Worm (Caenorhabditis elegans) whole organism, young adult: ENCODE data around the gene Y41E3.22.

Experiments used
- D2030.7 ChIP-seq: fragments of 200-800 bp; sonication (Bioruptor generic); IDR thresholded peaks from 2 replicates; pipeline ENCODE4 v1.3.6; 2022; ENCODE audit warnings: missing genetic modification reagents, missing genetic modification characterization, missing compliant biosample characterization
- F33H1.4 ChIP-seq: fragments of 200-800 bp; sonication (Bioruptor generic); IDR thresholded peaks from 2 replicates; pipeline ENCODE4 v1.3.6; 2022; ENCODE audit warnings: missing genetic modification reagents, missing genetic modification characterization, missing compliant biosample characterization
- F49E8.2 ChIP-seq: sonication (generic microtip); optimal IDR thresholded peaks from 3 replicates; lab custom pipeline; 2017; ENCODE audit warnings: missing genetic modification characterization, mild to moderate bottlenecking, missing compliant biosample characterization, antibody characterized with exemption, moderate library complexity; ENCODE audit not compliant: insufficient read depth
- K12H6.12 ChIP-seq: fragments of 200-800 bp; sonication (Bioruptor generic); optimal IDR thresholded peaks from 2 replicates; lab custom pipeline; 2018; ENCODE audit warnings: mild to moderate bottlenecking, missing genetic modification characterization, missing compliant biosample characterization
- Y95B8A.8 ChIP-seq: fragments of 200-800 bp; sonication (Bioruptor generic); IDR thresholded peaks from 2 replicates; pipeline ENCODE4 v1.3.6; 2022; ENCODE audit warnings: missing genetic modification reagents, missing genetic modification characterization, missing compliant biosample characterization
- akir-1 ChIP-seq: fragments of 200-800 bp; sonication (Bioruptor generic); optimal IDR thresholded peaks from 2 replicates; lab custom pipeline; 2018; ENCODE audit warnings: mild to moderate bottlenecking, missing genetic modification characterization, moderate library complexity, missing compliant biosample characterization
- ama-1 ChIP-seq, 3 experiments: fragments of 150-350 bp in 1 of 3; sonication (generic microtip) in 2 of 3; optimal IDR thresholded peaks; 2 replicates each; lab custom pipeline; 2014 to 2018; ENCODE audit warnings: missing biosample characterization in 2 of 3, missing genetic modification characterization in 2 of 3, missing genetic modification reagents in 2 of 3
- athp-1 ChIP-seq: sonication (generic microtip); optimal IDR thresholded peaks from 2 replicates; lab custom pipeline; 2017; ENCODE audit warnings: mild to moderate bottlenecking, missing genetic modification characterization, missing compliant biosample characterization
- attf-6 ChIP-seq: fragments of 200-800 bp; sonication (Bioruptor generic); IDR thresholded peaks from 2 replicates; pipeline ENCODE4 v1.3.6; 2022; ENCODE audit warnings: missing genetic modification reagents, missing genetic modification characterization, missing compliant biosample characterization
- cebp-1 ChIP-seq, 2 experiments: fragments of 200-800 bp in 1 of 2; sonication (Bioruptor generic) in 1 of 2; sonication (generic microtip) in 1 of 2; IDR thresholded peaks in 1 of 2; optimal IDR thresholded peaks in 1 of 2; 2 replicates each; pipeline versions ENCODE4 v1.3.6 to Lab custom; 2017 to 2022; ENCODE audit warnings: missing compliant biosample characterization in 2 of 2, missing genetic modification characterization in 2 of 2, mild to moderate bottlenecking in 1 of 2, missing genetic modification reagents in 1 of 2, moderate library complexity in 1 of 2
- ceh-58 ChIP-seq: fragments of 200-800 bp; sonication (Bioruptor generic); IDR thresholded peaks from 2 replicates; pipeline ENCODE4 v1.3.6; 2022; ENCODE audit warnings: missing genetic modification characterization, missing compliant biosample characterization
- ceh-91 ChIP-seq: fragments of 200-800 bp; sonication (Bioruptor generic); IDR thresholded peaks from 2 replicates; pipeline ENCODE4 v1.3.6; 2022; ENCODE audit warnings: missing genetic modification reagents, missing genetic modification characterization, missing compliant biosample characterization
- dox-1 ChIP-seq: fragments of 200-800 bp; sonication (Bioruptor generic); IDR thresholded peaks from 2 replicates; pipeline ENCODE4 v1.3.6; 2022; ENCODE audit warnings: missing genetic modification reagents, missing genetic modification characterization, missing compliant biosample characterization
- dpl-1 ChIP-seq: fragments of 150-350 bp; optimal IDR thresholded peaks from 2 replicates; lab custom pipeline; 2014; ENCODE audit warnings: missing biosample characterization, missing genetic modification reagents, missing genetic modification characterization
- him-1 ChIP-seq: sonication (generic microtip); optimal IDR thresholded peaks from 2 replicates; lab custom pipeline; 2016; ENCODE audit warnings: missing genotype, missing genetic modification reagents, missing genetic modification characterization, missing compliant biosample characterization
- hmg-1.2 ChIP-seq: fragments of 200-800 bp; sonication (Bioruptor generic); IDR thresholded peaks from 2 replicates; pipeline ENCODE4 v1.3.6; 2022; ENCODE audit warnings: missing genetic modification reagents, missing genetic modification characterization, missing compliant biosample characterization
- hrde-1 ChIP-seq: sonication (generic microtip); optimal IDR thresholded peaks from 2 replicates; lab custom pipeline; 2016; ENCODE audit warnings: missing genetic modification characterization, mild to moderate bottlenecking, missing compliant biosample characterization, moderate library complexity, missing genotype, missing genetic modification reagents, borderline replicate concordance
- hsf-1 ChIP-seq: fragments of 200-800 bp; sonication (Bioruptor generic); IDR thresholded peaks from 2 replicates; pipeline ENCODE4 v1.3.6; 2022; ENCODE audit warnings: missing genetic modification reagents, missing genetic modification characterization, missing compliant biosample characterization
- let-607 ChIP-seq, 2 experiments: fragments of 200-800 bp in 1 of 2; sonication (Bioruptor generic) in 1 of 2; sonication (generic microtip) in 1 of 2; optimal IDR thresholded peaks; 2 replicates each; lab custom pipeline; 2016 to 2018; ENCODE audit warnings: mild to moderate bottlenecking in 2 of 2, missing compliant biosample characterization in 2 of 2, missing genetic modification characterization in 2 of 2, moderate library complexity in 2 of 2, missing genotype in 1 of 2
- lin-40 ChIP-seq: sonication (generic microtip); optimal IDR thresholded peaks from 2 replicates; lab custom pipeline; 2016; ENCODE audit warnings: missing genetic modification characterization, mild to moderate bottlenecking, missing compliant biosample characterization, missing genotype, missing genetic modification reagents
- lin-54 ChIP-seq: fragments of 200-800 bp; sonication (Bioruptor generic); optimal IDR thresholded peaks from 2 replicates; lab custom pipeline; 2018; ENCODE audit warnings: mild to moderate bottlenecking, missing genetic modification characterization, missing compliant biosample characterization
- lsl-1 ChIP-seq: fragments of 200-800 bp; sonication (Bioruptor generic); optimal IDR thresholded peaks from 2 replicates; lab custom pipeline; 2018; ENCODE audit warnings: mild to moderate bottlenecking, missing genetic modification characterization, moderate library complexity, missing compliant biosample characterization
- madf-3 ChIP-seq: fragments of 200-800 bp; sonication (Bioruptor generic); IDR thresholded peaks from 2 replicates; pipeline ENCODE4 v1.3.6; 2022; ENCODE audit warnings: missing genetic modification reagents, missing genetic modification characterization, missing compliant biosample characterization
- madf-6 ChIP-seq: fragments of 200-800 bp; sonication (Bioruptor generic); IDR thresholded peaks from 2 replicates; pipeline ENCODE4 v1.3.6; 2022; ENCODE audit warnings: missing genetic modification reagents, missing genetic modification characterization, missing compliant biosample characterization
- mcd-1 ChIP-seq: fragments of 200-800 bp; sonication (Bioruptor generic); IDR thresholded peaks from 2 replicates; pipeline ENCODE4 v1.3.6; 2022; ENCODE audit warnings: missing genetic modification reagents, missing genetic modification characterization, missing compliant biosample characterization
- mel-28 ChIP-seq: sonication (generic microtip); optimal IDR thresholded peaks from 2 replicates; lab custom pipeline; 2016; ENCODE audit warnings: borderline replicate concordance, mild to moderate bottlenecking, missing genetic modification characterization, missing compliant biosample characterization
- nfya-2 ChIP-seq: fragments of 200-800 bp; sonication (Bioruptor generic); IDR thresholded peaks from 2 replicates; pipeline ENCODE4 v1.3.6; 2022; ENCODE audit warnings: missing genetic modification reagents, missing genetic modification characterization, missing compliant biosample characterization
- nhr-120 ChIP-seq: fragments of 200-800 bp; sonication (Bioruptor generic); IDR thresholded peaks from 2 replicates; pipeline ENCODE4 v1.3.6; 2022; ENCODE audit warnings: missing genetic modification characterization, missing compliant biosample characterization
- pbrm-1 ChIP-seq: fragments of 200-800 bp; sonication (Bioruptor generic); IDR thresholded peaks from 2 replicates; pipeline ENCODE4 v1.3.6; 2022; ENCODE audit warnings: missing genetic modification reagents, missing genetic modification characterization, missing compliant biosample characterization
- pha-4 ChIP-seq: fragments of 150-350 bp; sonication (generic microtip); optimal IDR thresholded peaks from 2 replicates; lab custom pipeline; 2014; ENCODE audit warnings: missing biosample characterization, missing genetic modification reagents, missing genetic modification characterization
- snpc-1.3 ChIP-seq: sonication (generic microtip); optimal IDR thresholded peaks from 2 replicates; lab custom pipeline; 2017; ENCODE audit warnings: missing genetic modification characterization, mild to moderate bottlenecking, missing compliant biosample characterization, antibody characterized with exemption, moderate library complexity, missing genotype, missing genetic modification reagents; ENCODE audit not compliant: insufficient read depth
- snpc-3.4 ChIP-seq: sonication (generic microtip); optimal IDR thresholded peaks from 2 replicates; lab custom pipeline; 2017; ENCODE audit warnings: missing genetic modification characterization, mild to moderate bottlenecking, missing compliant biosample characterization, antibody characterized with exemption, moderate library complexity, missing genotype, missing genetic modification reagents
- snpc-4 ChIP-seq, 5 experiments: fragments of 150-350 bp in 1 of 5; sonication (generic microtip) in 4 of 5; optimal IDR thresholded peaks; 2 replicates each; lab custom pipeline; 2014 to 2018; ENCODE audit warnings: missing genetic modification characterization in 5 of 5, missing biosample characterization in 3 of 5, antibody characterized with exemption in 2 of 5, mild to moderate bottlenecking in 2 of 5, missing compliant biosample characterization in 2 of 5, missing genotype in 2 of 5, moderate library complexity in 2 of 5, missing genetic modification reagents in 1 of 5
- tbp1 ChIP-seq: fragments of 200-800 bp; sonication (Bioruptor generic); optimal IDR thresholded peaks from 2 replicates; lab custom pipeline; 2018; ENCODE audit warnings: mild to moderate bottlenecking, missing genetic modification characterization, missing compliant biosample characterization
- tlf-1 ChIP-seq: fragments of 200-800 bp; sonication (Bioruptor generic); optimal IDR thresholded peaks from 2 replicates; lab custom pipeline; 2018; ENCODE audit warnings: mild to moderate bottlenecking, missing genetic modification characterization, missing compliant biosample characterization
- unc-130 ChIP-seq: sonication (generic microtip); optimal IDR thresholded peaks from 2 replicates; lab custom pipeline; 2016; ENCODE audit warnings: missing genetic modification reagents, missing genetic modification characterization, missing compliant biosample characterization
- ztf-28 ChIP-seq: fragments of 200-800 bp; sonication (Bioruptor generic); IDR thresholded peaks from 2 replicates; pipeline ENCODE4 v1.3.6; 2022; ENCODE audit warnings: missing genetic modification reagents, missing genetic modification characterization, missing compliant biosample characterization

Y41E3.22 gene

DNA sequence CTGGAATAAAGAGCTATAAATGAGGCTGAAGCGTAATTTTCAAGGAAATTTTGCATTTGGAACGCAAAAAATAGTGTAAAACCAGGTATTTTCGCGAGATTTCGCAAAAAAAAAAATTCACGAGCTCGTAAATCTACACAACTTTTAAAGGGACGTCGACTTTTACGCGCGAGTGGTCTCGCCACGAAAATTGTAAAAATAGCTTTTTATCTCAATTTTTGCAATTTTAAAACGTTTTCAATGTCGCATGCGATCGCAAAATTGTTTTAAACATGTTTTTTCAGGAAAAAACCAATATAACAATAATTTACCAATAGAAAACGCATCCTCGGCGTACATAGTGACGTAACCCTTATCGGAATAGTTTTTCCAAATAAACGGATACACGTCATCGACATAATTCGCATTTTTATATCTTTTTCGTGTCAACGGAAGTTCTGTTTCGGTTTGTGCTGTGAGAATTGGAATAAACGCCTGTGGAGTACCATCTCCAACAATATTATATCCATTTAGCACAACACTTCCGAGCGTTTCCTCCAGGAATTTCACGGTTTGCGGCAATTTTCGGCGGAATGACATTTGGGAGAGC lies 6.3 kb downstream of the Y41E3.22 start (continued):
- TF ChIP-seq attf-6 (GFP tag; lab: Robert Waterston, UW) = peak; percentile 98
- peak; percentile 61; the same call in 1 of the 2 replicates for TF ChIP-seq dox-1 (GFP tag; lab: Robert Waterston, UW)
- peak; percentile 15 for TF ChIP-seq snpc-3.4 (tag; lab: Kevin White, UChicago)
- peak; percentile 61 for TF ChIP-seq mcd-1 (GFP tag; lab: Robert Waterston, UW)
- TF ChIP-seq let-607 (tag; optimal IDR thresholded peaks at IDR 0.05; lab: Kevin White, UChicago) = no peak
- no peak for TF ChIP-seq nfya-2 (GFP tag; lab: Robert Waterston, UW)
- peak; percentile 42; the same call in 1 of the 2 replicates for TF ChIP-seq ceh-91 (GFP tag; lab: Robert Waterston, UW)
- TF ChIP-seq ceh-58 (GFP tag; lab: Robert Waterston, UW) = no peak
- TF ChIP-seq lsl-1 (GFP tag; lab: Kevin White, UChicago) = peak; percentile 42
- TF ChIP-seq lin-54 (GFP tag; lab: Kevin White, UChicago) = peak; percentile 49
- no peak for TF ChIP-seq cebp-1 (GFP tag; IDR thresholded peaks at IDR 0.05; lab: Robert Waterston, UW)
- peak; percentile 36 for TF ChIP-seq cebp-1 (tag; optimal IDR thresholded peaks at IDR 0.05; lab: Kevin White, UChicago)
- TF ChIP-seq him-1 (tag; lab: Kevin White, UChicago) = peak; percentile 2
- no peak for TF ChIP-seq ama-1 (optimal IDR thresholded peaks at IDR 0.05; lab: Kevin White, UChicago)
- TF ChIP-seq ama-1 (GFP tag; optimal IDR thresholded peaks at IDR 0.05; lab: Kevin White, UChicago) = peak in 1 of 2 experiments; percentile 20
- TF ChIP-seq madf-6 (GFP tag; lab: Robert Waterston, UW) = peak; percentile 38; the same call in 1 of the 2 replicates
- peak; percentile 65 for TF ChIP-seq D2030.7 (GFP tag; lab: Robert Waterston, UW)
- TF ChIP-seq nhr-120 (GFP tag; lab: Robert Waterston, UW) = no peak

DNA sequence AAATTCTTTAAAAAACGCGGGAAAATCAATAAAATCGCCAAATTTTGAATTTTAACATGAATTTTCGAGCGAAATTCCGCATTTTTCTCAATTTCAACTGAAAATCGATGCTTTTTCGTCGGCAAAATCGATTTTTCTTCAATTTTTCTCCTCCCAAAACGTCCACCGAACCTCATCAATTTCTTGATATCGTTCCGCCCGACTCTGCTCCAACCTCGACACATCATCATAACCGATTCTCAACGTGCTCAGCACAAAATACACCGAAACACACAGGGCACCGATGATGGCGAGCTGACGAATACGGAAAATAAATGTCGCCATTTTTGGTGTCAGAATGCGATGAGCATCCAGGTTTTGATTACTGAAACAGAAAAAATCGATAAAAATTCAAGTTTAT lies 8.0 kb downstream of the Y41E3.22 start, which contains the start of gene Y41E3.1:
Y41E3.1 (minus strand) TSS at position 324 of the 400 bp plus-strand sequence.
- TF ChIP-seq F33H1.4 = 0 out of 2 replicates have a peak, but pooled peaks have one; percentile 8
- TF ChIP-seq snpc-1.3 (tag; lab: Kevin White, UChicago) = peak; percentile 12
- peak; percentile 43 for TF ChIP-seq snpc-4 (GFP tag; optimal IDR thresholded peaks at IDR 0.05; lab: Kevin White, UChicago)
- peak in 1 of 4 experiments; percentile 87 for TF ChIP-seq snpc-4 (tag; optimal IDR thresholded peaks at IDR 0.05; lab: Kevin White, UChicago)
- 0 out of 2 replicates have a peak, but pooled peaks have one; percentile 45 for TF ChIP-seq pbrm-1 (GFP tag; lab: Robert Waterston, UW)
- peak; percentile 32 for TF ChIP-seq lin-54 (GFP tag; lab: Kevin White, UChicago)
- no peak for TF ChIP-seq lin-40 (tag; lab: Kevin White, UChicago)
- TF ChIP-seq mcd-1 (GFP tag; lab: Robert Waterston, UW) = peak; percentile 54
- TF ChIP-seq madf-3 = peak; percentile 57; the same call in 1 of the 2 replicates
- no peak for TF ChIP-seq ama-1 (optimal IDR thresholded peaks at IDR 0.05; lab: Kevin White, UChicago)
- peak in 1 of 2 experiments; percentile 20 for TF ChIP-seq ama-1 (GFP tag; optimal IDR thresholded peaks at IDR 0.05; lab: Kevin White, UChicago)
- TF ChIP-seq tbp1 (GFP tag; lab: Kevin White, UChicago) = peak; percentile 14
- TF ChIP-seq akir-1 (GFP tag; lab: Kevin White, UChicago) = no peak
- TF ChIP-seq cebp-1 (GFP tag; IDR thresholded peaks at IDR 0.05; lab: Robert Waterston, UW) = no peak
- TF ChIP-seq cebp-1 (tag; optimal IDR thresholded peaks at IDR 0.05; lab: Kevin White, UChicago) = no peak
- 0 out of 2 replicates have a peak, but pooled peaks have one; percentile 24 for TF ChIP-seq D2030.7 (GFP tag; lab: Robert Waterston, UW)
- TF ChIP-seq Y95B8A.8 (GFP tag; lab: Robert Waterston, UW) = 0 out of 2 replicates have a peak, but pooled peaks have one; percentile 60
- 0 out of 2 replicates have a peak, but pooled peaks have one; percentile 24 for TF ChIP-seq hmg-1.2 (GFP tag; lab: Robert Waterston, UW)
- peak; percentile 96 for TF ChIP-seq attf-6 (GFP tag; lab: Robert Waterston, UW)
- TF ChIP-seq madf-6 (GFP tag; lab: Robert Waterston, UW) = 0 out of 2 replicates have a peak, but pooled peaks have one; percentile 32
- TF ChIP-seq athp-1 (tag; lab: Kevin White, UChicago) = no peak
- peak; percentile 65 for TF ChIP-seq hsf-1 (GFP tag; lab: Robert Waterston, UW)

- TF ChIP-seq hsf-1 (GFP tag; lab: Robert Waterston, UW) (0 out of 2 replicates have a peak, but pooled peaks have one; percentile 6), tlf-1 (GFP tag; lab: Kevin White, UChicago) (peak; percentile 11), D2030.7 (GFP tag; lab: Robert Waterston, UW) (peak; percentile 59; the same call in 1 of the 2 replicates), mel-28 (tag; lab: Kevin White, UChicago) (no peak), snpc-3.4 (tag; lab: Kevin White, UChicago) (peak; percentile 33), ztf-28 (GFP tag; lab: Robert Waterston, UW) (no peak), F49E8.2 (tag; lab: Kevin White, UChicago) (peak; percentile 6), hrde-1 (tag; lab: Kevin White, UChicago) (no peak), K12H6.12 (tag; lab: Kevin White, UChicago) (no peak), pha-4 (tag; lab: Kevin White, UChicago) (no peak), mcd-1 (GFP tag; lab: Robert Waterston, UW) (peak; percentile 94), dpl-1 (GFP tag; lab: Kevin White, UChicago) (peak; percentile 88), unc-130 (GFP tag; lab: Kevin White, UChicago) (peak; percentile 11), hmg-1.2 (GFP tag; lab: Robert Waterston, UW) (peak; percentile 78), tbp1 (GFP tag; lab: Kevin White, UChicago) (peak; percentile 74)
Measured at ce11 chrIV:14959375-14959774, 8.9 kb downstream of the Y41E3.22 start.
